Worm (Caenorhabditis elegans) whole organism, L1 larva: Measurements from ENCODE around the gene acdh-6.

Experiments used
- aly-2 ChIP-seq: fragments of 150-350 bp; optimal IDR thresholded peaks from 2 replicates; lab custom pipeline; 2014; ENCODE audit warnings: missing biosample characterization, missing genetic modification characterization
- ama-1 ChIP-seq: fragments of 150-350 bp; optimal IDR thresholded peaks from 2 replicates; lab custom pipeline; 2014
- ceh-82 ChIP-seq, 3 experiments: fragments of 150-350 bp in 1 of 3; sonication (generic microtip) in 2 of 3; optimal IDR thresholded peaks; 2 replicates each; lab custom pipeline; 2014 to 2017; ENCODE audit warnings: missing biosample characterization in 3 of 3, missing genetic modification characterization in 3 of 3
- mdl-1 ChIP-seq, 2 experiments: fragments of 150-350 bp; optimal IDR thresholded peaks; 2 replicates each; lab custom pipeline; 2014 to 2017; ENCODE audit warnings: missing biosample characterization in 2 of 2, missing genetic modification characterization in 2 of 2, inconsistent platforms in 1 of 2
- nhr-12 ChIP-seq: sonication (generic microtip); optimal IDR thresholded peaks from 2 replicates; lab custom pipeline; 2017; ENCODE audit warnings: missing biosample characterization, missing genetic modification characterization
- nhr-28 ChIP-seq: fragments of 150-350 bp; optimal IDR thresholded peaks from 2 replicates; lab custom pipeline; 2014; ENCODE audit warnings: missing biosample characterization, missing genetic modification characterization
- sptf-1 ChIP-seq: fragments of 150-350 bp; optimal IDR thresholded peaks from 2 replicates; lab custom pipeline; 2014; ENCODE audit warnings: missing biosample characterization, missing genetic modification characterization
- unc-130 ChIP-seq: fragments of 150-350 bp; optimal IDR thresholded peaks from 2 replicates; lab custom pipeline; 2017; ENCODE audit warnings: missing biosample characterization, missing genetic modification characterization, inconsistent platforms
- unc-86 ChIP-seq: sonication (generic microtip); optimal IDR thresholded peaks from 2 replicates; lab custom pipeline; 2016; ENCODE audit warnings: missing genetic modification characterization, missing compliant biosample characterization

DNA sequence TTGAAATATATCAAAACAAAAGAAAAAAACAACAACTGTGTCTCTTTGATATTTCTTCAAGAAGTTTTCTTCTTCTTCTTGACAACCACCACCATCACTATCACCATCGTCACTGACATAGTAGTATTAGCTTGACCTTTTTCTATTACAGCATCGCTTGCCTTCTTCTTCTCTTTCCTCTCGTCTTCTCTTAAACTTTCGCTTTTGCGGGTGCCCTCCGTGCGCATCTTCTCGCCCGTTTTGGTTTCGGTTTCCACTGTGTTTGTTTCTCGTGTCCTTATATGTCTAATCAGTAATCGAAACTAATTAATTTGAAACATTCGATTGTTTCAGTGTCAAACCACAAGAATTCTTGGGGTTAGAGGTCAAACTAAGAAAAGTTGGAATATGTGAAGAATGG is 18.4 kb downstream of the acdh-6 start:
- TF ChIP-seq unc-86 (tag; lab: Kevin White, UChicago) (no peak), sptf-1 (tag; lab: Kevin White, UChicago) (no peak), unc-130 (tag; lab: Kevin White, UChicago) (no peak), ama-1 (lab: Kevin White, UChicago) (no peak), aly-2 (tag; lab: Kevin White, UChicago) (no peak), mdl-1 (tag; optimal IDR thresholded peaks at IDR 0.05; lab: Kevin White, UChicago) (no peak), ceh-82 (tag; optimal IDR thresholded peaks at IDR 0.05; lab: Kevin White, UChicago) (no peak), nhr-12 (tag; lab: Kevin White, UChicago) (no peak), nhr-28 (tag; lab: Kevin White, UChicago) (no peak)
